Fruit fly (Drosophila melanogaster) whole organism, embryonic: ENCODE data around the gene Plap.

Experiments
- ATbp ChIP-seq: fragments of 200-800 bp; sonication (Bioruptor generic); optimal IDR thresholded peaks from 2 replicates; lab custom pipeline; 2017; ENCODE audit warnings: missing biosample characterization, mild to moderate bottlenecking, missing genetic modification characterization, missing genetic modification reagents
- B-H1 ChIP-seq: fragments of 200-800 bp; sonication (Bioruptor generic); IDR thresholded peaks from 3 replicates; pipeline ENCODE4 v1.3.6; 2022; ENCODE audit warnings: missing biosample characterization, missing genetic modification characterization
- CG11456 ChIP-seq: fragments of 200-800 bp; sonication (Bioruptor generic); IDR thresholded peaks from 3 replicates; pipeline ENCODE4 v1.3.6; 2022; ENCODE audit warnings: missing biosample characterization, missing genetic modification characterization
- CG11560 ChIP-seq: fragments of 200-800 bp; sonication (Bioruptor generic); IDR thresholded peaks from 3 replicates; pipeline ENCODE4 v1.3.6; 2022; ENCODE audit warnings: missing biosample characterization, missing genetic modification characterization
- CG12769 ChIP-seq: fragments of 200-800 bp; sonication (Bioruptor generic); optimal IDR thresholded peaks from 2 replicates; lab custom pipeline; 2019; ENCODE audit warnings: missing biosample characterization, mild to moderate bottlenecking, missing genetic modification characterization, moderate library complexity
- CG13287 ChIP-seq: fragments of 200-800 bp; sonication (Bioruptor generic); IDR thresholded peaks from 2 replicates; pipeline ENCODE4 v1.3.6; 2022; ENCODE audit warnings: missing biosample characterization, missing genetic modification characterization; ENCODE audit not compliant: partially characterized antibody
- CG13624 ChIP-seq: fragments of 200-800 bp; sonication (Bioruptor generic); optimal IDR thresholded peaks from 2 replicates; lab custom pipeline; 2016; ENCODE audit warnings: missing biosample characterization, missing genetic modification characterization
- CG13894 ChIP-seq: fragments of 200-800 bp; sonication (Bioruptor generic); optimal IDR thresholded peaks from 3 replicates; lab custom pipeline; 2018; ENCODE audit warnings: missing biosample characterization, mild to moderate bottlenecking, missing genetic modification characterization, moderate library complexity
- CG15011 ChIP-seq: fragments of 200-800 bp; sonication (Bioruptor generic); optimal IDR thresholded peaks from 3 replicates; lab custom pipeline; 2018; ENCODE audit warnings: missing biosample characterization, mild to moderate bottlenecking, missing genetic modification characterization
- CG15696 ChIP-seq: fragments of 200-800 bp; sonication (Bioruptor generic); optimal IDR thresholded peaks from 2 replicates; lab custom pipeline; 2019; ENCODE audit warnings: missing biosample characterization, mild to moderate bottlenecking, missing genetic modification characterization, moderate library complexity
- CG1647 ChIP-seq: fragments of 200-800 bp; sonication (Bioruptor generic); optimal IDR thresholded peaks from 3 replicates; lab custom pipeline; 2016; ENCODE audit warnings: missing biosample characterization, missing genetic modification characterization
- CG18262 ChIP-seq: fragments of 200-800 bp; optimal IDR thresholded peaks from 3 replicates; lab custom pipeline; 2019; ENCODE audit warnings: missing biosample characterization, mild to moderate bottlenecking, missing genetic modification characterization, moderate library complexity
- CG18476 ChIP-seq: fragments of 200-800 bp; sonication (Bioruptor generic); optimal IDR thresholded peaks from 2 replicates; lab custom pipeline; 2016; ENCODE audit warnings: missing biosample characterization, mild to moderate bottlenecking, missing genetic modification characterization
- CG30403 ChIP-seq: fragments of 200-800 bp; sonication (Bioruptor generic); optimal IDR thresholded peaks from 3 replicates; lab custom pipeline; 2016; ENCODE audit warnings: missing biosample characterization, missing genetic modification characterization
- CG4617 ChIP-seq: fragments of 200-800 bp; sonication (Bioruptor generic); optimal IDR thresholded peaks from 3 replicates; lab custom pipeline; 2016; ENCODE audit warnings: missing biosample characterization, missing genetic modification characterization, borderline replicate concordance
- CG5245 ChIP-seq: fragments of 200-800 bp; sonication (Bioruptor generic); optimal IDR thresholded peaks from 3 replicates; lab custom pipeline; 2016; ENCODE audit warnings: missing biosample characterization, missing genetic modification characterization
- CG6254 ChIP-seq: fragments of 200-800 bp; sonication (Bioruptor generic); optimal IDR thresholded peaks from 3 replicates; lab custom pipeline; 2017; ENCODE audit warnings: mild to moderate bottlenecking, missing biosample characterization, missing genetic modification reagents, missing genetic modification characterization
- CG6689 ChIP-seq: fragments of 200-800 bp; sonication (Bioruptor generic); IDR thresholded peaks from 2 replicates; pipeline ENCODE4 v1.3.6; 2022; ENCODE audit warnings: missing biosample characterization, missing genetic modification characterization
- Chrac-16 ChIP-seq: fragments of 200-800 bp; sonication (Bioruptor generic); optimal IDR thresholded peaks from 3 replicates; lab custom pipeline; 2016; ENCODE audit warnings: missing biosample characterization, missing genetic modification characterization
- D19B ChIP-seq: fragments of 200-800 bp; sonication (Bioruptor generic); optimal IDR thresholded peaks from 2 replicates; lab custom pipeline; 2017; ENCODE audit warnings: missing biosample characterization, mild to moderate bottlenecking, missing genetic modification characterization
- Eip74EF ChIP-seq, 2 experiments: fragments of 200-800 bp in 1 of 2; fragments of >200 bp in 1 of 2; sonication (Bioruptor generic) in 1 of 2; optimal IDR thresholded peaks; 2 replicates each; lab custom pipeline; 2017 to 2019; ENCODE audit warnings: missing biosample characterization in 2 of 2, missing genetic modification characterization in 2 of 2, mild to moderate bottlenecking in 1 of 2, moderate library complexity in 1 of 2
- Ets65A ChIP-seq: fragments of 200-800 bp; sonication (Bioruptor generic); peaks from one replicate; lab custom pipeline; 2016; ENCODE audit warnings: missing biosample characterization, missing genetic modification characterization
- Jarid2 ChIP-seq: fragments of 200-800 bp; sonication (Bioruptor generic); optimal IDR thresholded peaks from 3 replicates; lab custom pipeline; 2017; ENCODE audit warnings: mild to moderate bottlenecking, missing biosample characterization, missing genetic modification reagents, missing genetic modification characterization
- Kr ChIP-seq: fragments of 200-800 bp; sonication (Bioruptor generic); optimal IDR thresholded peaks from 2 replicates; lab custom pipeline; 2017; ENCODE audit warnings: missing biosample characterization, mild to moderate bottlenecking, missing genetic modification characterization
- Sox102F ChIP-seq: fragments of 200-800 bp; sonication (Bioruptor generic); optimal IDR thresholded peaks from 2 replicates; lab custom pipeline; 2018; ENCODE audit warnings: missing biosample characterization, mild to moderate bottlenecking, missing genetic modification characterization, moderate library complexity
- Spps ChIP-seq: fragments of 200-800 bp; sonication (Bioruptor generic); optimal IDR thresholded peaks from 2 replicates; lab custom pipeline; 2018; ENCODE audit warnings: missing biosample characterization, mild to moderate bottlenecking, missing genetic modification characterization
- Sry-δ ChIP-seq: fragments of 200-800 bp; sonication (Bioruptor generic); optimal IDR thresholded peaks from 2 replicates; lab custom pipeline; 2016; ENCODE audit warnings: missing biosample characterization, missing genetic modification characterization
- Stat92E ChIP-seq, 3 experiments: fragments of >200 bp in 2 of 3; fragments of 200-800 bp in 1 of 3; sonication (Bioruptor generic) in 1 of 3; optimal IDR thresholded peaks; 2 replicates each; lab custom pipeline; 2017 to 2019; ENCODE audit warnings: missing biosample characterization in 3 of 3, missing genetic modification characterization in 3 of 3, mild to moderate bottlenecking in 1 of 3, moderate library complexity in 1 of 3
- YL-1 ChIP-seq: fragments of 200-800 bp; sonication (Bioruptor generic); optimal IDR thresholded peaks from 3 replicates; lab custom pipeline; 2017; ENCODE audit warnings: missing biosample characterization, mild to moderate bottlenecking, missing genetic modification characterization
- ara ChIP-seq: fragments of 200-800 bp; sonication (Bioruptor generic); IDR thresholded peaks from 2 replicates; pipeline ENCODE4 v1.3.6; 2022; ENCODE audit warnings: missing biosample characterization, missing genetic modification characterization
- bbx ChIP-seq: fragments of 200-800 bp; sonication (Bioruptor generic); IDR thresholded peaks from 2 replicates; pipeline ENCODE4 v1.3.6; 2022; ENCODE audit warnings: missing biosample characterization, missing genetic modification characterization; ENCODE audit not compliant: partially characterized antibody
- bigmax ChIP-seq: fragments of 200-800 bp; sonication (Bioruptor generic); optimal IDR thresholded peaks from 2 replicates; lab custom pipeline; 2018; ENCODE audit warnings: missing biosample characterization, mild to moderate bottlenecking, missing genetic modification characterization
- cas ChIP-seq: fragments of 200-800 bp; sonication (Bioruptor generic); IDR thresholded peaks from 2 replicates; pipeline ENCODE4 v1.3.6; 2022; ENCODE audit warnings: missing biosample characterization, missing genetic modification characterization
- croc ChIP-seq: fragments of 200-800 bp; sonication (Bioruptor generic); conservative IDR thresholded peaks from 3 replicates; pipeline ENCODE4 v1.3.6; 2022; ENCODE audit warnings: missing biosample characterization, missing genetic modification characterization
- dati ChIP-seq: fragments of 200-800 bp; sonication (Bioruptor generic); IDR thresholded peaks from 2 replicates; pipeline ENCODE4 v1.3.6; 2022; ENCODE audit warnings: missing biosample characterization, missing genetic modification characterization
- grau ChIP-seq: fragments of 200-800 bp; optimal IDR thresholded peaks from 3 replicates; lab custom pipeline; 2019; ENCODE audit warnings: missing biosample characterization, mild to moderate bottlenecking, missing genetic modification characterization, moderate library complexity
- hb ChIP-seq: fragments of 200-800 bp; sonication (Bioruptor generic); IDR thresholded peaks from 3 replicates; pipeline ENCODE4 v1.3.6; 2022; ENCODE audit warnings: missing biosample characterization, missing genetic modification characterization; ENCODE audit not compliant: partially characterized antibody
- jigr1 ChIP-seq: fragments of 200-800 bp; sonication (Bioruptor generic); IDR thresholded peaks from 3 replicates; pipeline ENCODE4 v1.3.6; 2022; ENCODE audit warnings: missing biosample characterization, missing genetic modification characterization
- jumu ChIP-seq: fragments of 200-800 bp; sonication (Bioruptor generic); optimal IDR thresholded peaks from 3 replicates; lab custom pipeline; 2016; ENCODE audit warnings: missing biosample characterization, missing genetic modification characterization
- kay ChIP-seq: fragments of 200-800 bp; sonication (Bioruptor generic); optimal IDR thresholded peaks from 2 replicates; lab custom pipeline; 2016; ENCODE audit warnings: missing biosample characterization, missing genetic modification characterization
- lab ChIP-seq: fragments of 200-800 bp; sonication (Bioruptor generic); optimal IDR thresholded peaks from 3 replicates; lab custom pipeline; 2017; ENCODE audit warnings: missing biosample characterization, missing genetic modification characterization, mild to moderate bottlenecking, moderate library complexity, missing genetic modification reagents
- repo ChIP-seq: fragments of 200-800 bp; sonication (Bioruptor generic); optimal IDR thresholded peaks from 2 replicates; lab custom pipeline; 2016; ENCODE audit warnings: missing biosample characterization, missing genetic modification characterization
- seq ChIP-seq: fragments of 200-800 bp; sonication (Bioruptor generic); IDR thresholded peaks from 2 replicates; pipeline ENCODE4 v1.3.6; 2022; ENCODE audit warnings: missing biosample characterization, missing genetic modification characterization
- sna ChIP-seq: fragments of 200-800 bp; sonication (Bioruptor generic); IDR thresholded peaks from 2 replicates; pipeline ENCODE4 v1.3.6; 2022; ENCODE audit warnings: missing biosample characterization, missing genetic modification characterization; ENCODE audit not compliant: partially characterized antibody
- tgo ChIP-seq: fragments of 200-800 bp; sonication (Bioruptor generic); IDR thresholded peaks from 3 replicates; pipeline ENCODE4 v1.3.6; 2022; ENCODE audit warnings: missing biosample characterization, missing genetic modification characterization
- tll ChIP-seq, 2 experiments: fragments of 200-800 bp in 1 of 2; fragments of >200 bp in 1 of 2; sonication (Bioruptor generic) in 1 of 2; optimal IDR thresholded peaks; 2 replicates each; lab custom pipeline; 2017 to 2019; ENCODE audit warnings: missing biosample characterization in 2 of 2, missing genetic modification characterization in 2 of 2, mild to moderate bottlenecking in 1 of 2, moderate library complexity in 1 of 2
- toy ChIP-seq: fragments of 200-800 bp; sonication (Bioruptor generic); IDR thresholded peaks from 2 replicates; pipeline ENCODE4 v1.3.6; 2022; ENCODE audit warnings: missing biosample characterization, missing genetic modification characterization

Gene Plap

DNA sequence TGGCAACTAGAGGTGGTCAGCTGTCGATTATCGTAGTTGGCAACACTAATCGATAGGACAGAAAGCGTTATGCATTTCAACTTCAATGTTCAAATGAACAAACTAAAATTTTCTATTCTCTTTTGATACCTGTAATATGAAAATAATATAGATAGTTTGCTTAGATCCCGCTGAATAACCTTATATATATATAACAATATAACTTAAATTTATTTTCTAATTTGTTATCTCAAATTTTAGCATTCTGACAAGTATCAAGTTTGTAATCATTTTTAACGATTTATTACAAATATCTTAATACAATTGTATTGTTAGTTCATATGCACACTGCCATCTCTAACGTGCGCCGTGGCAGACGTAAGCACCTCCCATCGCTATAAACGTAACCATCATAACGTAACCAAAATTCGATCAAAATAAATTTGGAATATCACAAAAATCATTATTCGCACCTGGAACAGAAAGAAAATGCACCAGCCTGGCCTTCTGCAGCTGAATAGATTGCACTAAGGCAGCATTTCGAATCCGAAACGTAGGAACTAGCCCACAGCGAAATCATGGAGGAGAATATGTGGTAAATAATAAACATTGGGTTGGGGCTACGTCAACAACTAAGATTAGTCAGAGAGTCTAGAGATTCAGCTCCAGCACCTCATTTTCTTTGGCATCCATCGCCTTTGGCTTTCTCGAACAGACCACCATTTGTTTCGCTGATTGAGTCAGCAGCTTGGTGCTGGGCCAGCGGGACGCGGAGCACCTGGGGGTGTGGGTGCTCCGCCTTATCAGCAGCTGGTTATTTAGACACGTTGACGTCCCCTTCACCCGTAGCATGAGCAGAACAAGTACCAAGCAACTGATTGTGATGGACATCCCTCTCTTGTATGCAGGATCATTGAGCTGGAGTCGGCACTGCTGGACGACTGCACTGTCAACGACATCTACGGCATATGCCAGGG is 41.0 kb downstream of the Plap start, which contains the start of the genes Pino and TBC1D23 (continued):
- TF ChIP-seq bbx (peak; percentile 31; the same call in 1 of the 2 replicates), CG18262 (peak; percentile 74), dati (GFP tag; lab: Robert Waterston, UW) (no peak), CG5245 (GFP tag; lab: Kevin White, UChicago) (peak; percentile 49), CG18476 (GFP tag; lab: Kevin White, UChicago) (no peak), CG12769 (tag; lab: Kevin White, UChicago) (peak; percentile 63), CG11456 (GFP tag; lab: Robert Waterston, UW) (peak; percentile 75; the same call in 2 of the 3 replicates), B-H1 (GFP tag; lab: Robert Waterston, UW) (peak; percentile 42; the same call in 2 of the 3 replicates), toy (GFP tag; lab: Robert Waterston, UW) (no peak), Stat92E (GFP tag; optimal IDR thresholded peaks at IDR 0.05; lab: Kevin White, UChicago) (no peak), CG6689 (GFP tag; lab: Robert Waterston, UW) (peak; percentile 68), kay (GFP tag; lab: Kevin White, UChicago) (no peak), CG11560 (tag; lab: Robert Waterston, UW) (peak; percentile 91), ATbp (no peak), CG30403 (GFP tag; lab: Kevin White, UChicago) (peak; percentile 86), ara (peak; percentile 63), Chrac-16 (GFP tag; lab: Kevin White, UChicago) (peak; percentile 73), tll (GFP tag; optimal IDR thresholded peaks at IDR 0.05; lab: Kevin White, UChicago) (no peak), croc (GFP tag; lab: Robert Waterston, UW) (peak; percentile 60), Sry-δ (GFP tag; lab: Kevin White, UChicago) (peak; percentile 84), Jarid2 (GFP tag; lab: Kevin White, UChicago) (no peak), Eip74EF (GFP tag; optimal IDR thresholded peaks at IDR 0.05; lab: Kevin White, UChicago) (no peak), seq (GFP tag; lab: Robert Waterston, UW) (no peak), CG15696 (tag; lab: Kevin White, UChicago) (peak; percentile 75), hb (0 out of 3 replicates have a peak, but pooled peaks have one; percentile 45), Ets65A (GFP tag; lab: Kevin White, UChicago) (peak; percentile 94), CG6254 (GFP tag; lab: Kevin White, UChicago) (no peak), jigr1 (GFP tag; lab: Robert Waterston, UW) (no peak; the same call in 2 of the 3 replicates), Spps (tag; lab: Kevin White, UChicago) (no peak), CG13287 (GFP tag; lab: Robert Waterston, UW) (peak; percentile 76), tgo (peak; percentile 71), CG1647 (GFP tag; lab: Kevin White, UChicago) (peak; percentile 30), CG15011 (no peak), bigmax (no peak), CG4617 (GFP tag; lab: Kevin White, UChicago) (no peak), cas (no peak), Kr (GFP tag; lab: Kevin White, UChicago) (no peak), grau (peak; percentile 80), D19B (GFP tag; lab: Kevin White, UChicago) (peak; percentile 25), CG13894 (peak; percentile 37), Sox102F (GFP tag; lab: Kevin White, UChicago) (peak; percentile 72), jumu (peak; percentile 6), YL-1 (peak; percentile 25), CG13624 (GFP tag; lab: Kevin White, UChicago) (peak; percentile 51), repo (GFP tag; lab: Kevin White, UChicago) (no peak), sna (GFP tag; lab: Robert Waterston, UW) (peak; percentile 34; the same call in 1 of the 2 replicates), lab (GFP tag; lab: Kevin White, UChicago) (peak; percentile 67)
